Worm (Caenorhabditis elegans): ENCODE results near the gene hex-1.

Gene hex-1

ce11 chrX:2258001-2258400, 37.1 kb downstream of the hex-1 start, which contains the start of gene crn-4:
Gene crn-4 (minus strand): TSS chrX:2258101.
- TF ChIP-seq unc-62 (GFP tag; optimal IDR thresholded peaks at IDR 0.05), result no peak

ce11 chrX:2258404-2258803, 37.5 kb downstream of the hex-1 start:
- no peak for TF ChIP-seq unc-62 (GFP tag; optimal IDR thresholded peaks at IDR 0.05)

ce11 chrX:2261003-2261402, 40.1 kb downstream of the hex-1 start, which contains the start of gene AH9.3:
Gene AH9.3 (minus strand): TSS chrX:2261103.
- TF ChIP-seq unc-62 (GFP tag; optimal IDR thresholded peaks at IDR 0.05), result no peak

ce11 chrX:2262420-2262819, 41.5 kb downstream of the hex-1 start:
- TF ChIP-seq unc-62 (GFP tag; optimal IDR thresholded peaks at IDR 0.05), result no peak

- TF ChIP-seq unc-62 (GFP tag; optimal IDR thresholded peaks at IDR 0.05), result no peak
These were observed 44.1 kb downstream of the hex-1 start for ce11 chrX:2265069-2265468.

- TF ChIP-seq unc-62 (GFP tag; optimal IDR thresholded peaks at IDR 0.05), result no peak
These were observed 45.4 kb downstream of the hex-1 start for ce11 chrX:2266366-2266765.

ce11 chrX:2266777-2267176, 45.8 kb downstream of the hex-1 start:
- TF ChIP-seq unc-62 (GFP tag; optimal IDR thresholded peaks at IDR 0.05), result no peak

- TF ChIP-seq unc-62 (GFP tag; optimal IDR thresholded peaks at IDR 0.05), result no peak
These were observed 47.0 kb downstream of the hex-1 start, which contains the start of gene AH9.6 for ce11 chrX:2267956-2268355. Gene AH9.6 (minus strand): TSS chrX:2268138.

ce11 chrX:2271429-2271828, 50.5 kb downstream of the hex-1 start:
- TF ChIP-seq unc-62 (GFP tag; optimal IDR thresholded peaks at IDR 0.05), result no peak

- TF ChIP-seq unc-62 (GFP tag; optimal IDR thresholded peaks at IDR 0.05), result no peak
These were observed 53.3 kb downstream of the hex-1 start, which contains the start of gene AH9.4 for ce11 chrX:2274237-2274636. Gene AH9.4 (minus strand): TSS chrX:2274337.

- no peak for TF ChIP-seq unc-62 (GFP tag; optimal IDR thresholded peaks at IDR 0.05)
These were observed 55.0 kb downstream of the hex-1 start for ce11 chrX:2276000-2276399.

Measured in whole organism, dauer.